Fruit fly (Drosophila melanogaster) S2 (cell line): ENCODE data around the gene Rga.

ENCODE experiments used
- CG8478 ChIP-seq: fragments of >200 bp; optimal IDR thresholded peaks from 2 replicates; lab custom pipeline; 2018
- CTCF ChIP-seq, 2 experiments: fragments of >200 bp; optimal IDR thresholded peaks; 2 replicates each; lab custom pipeline; 2018

Gene Rga

DNA sequence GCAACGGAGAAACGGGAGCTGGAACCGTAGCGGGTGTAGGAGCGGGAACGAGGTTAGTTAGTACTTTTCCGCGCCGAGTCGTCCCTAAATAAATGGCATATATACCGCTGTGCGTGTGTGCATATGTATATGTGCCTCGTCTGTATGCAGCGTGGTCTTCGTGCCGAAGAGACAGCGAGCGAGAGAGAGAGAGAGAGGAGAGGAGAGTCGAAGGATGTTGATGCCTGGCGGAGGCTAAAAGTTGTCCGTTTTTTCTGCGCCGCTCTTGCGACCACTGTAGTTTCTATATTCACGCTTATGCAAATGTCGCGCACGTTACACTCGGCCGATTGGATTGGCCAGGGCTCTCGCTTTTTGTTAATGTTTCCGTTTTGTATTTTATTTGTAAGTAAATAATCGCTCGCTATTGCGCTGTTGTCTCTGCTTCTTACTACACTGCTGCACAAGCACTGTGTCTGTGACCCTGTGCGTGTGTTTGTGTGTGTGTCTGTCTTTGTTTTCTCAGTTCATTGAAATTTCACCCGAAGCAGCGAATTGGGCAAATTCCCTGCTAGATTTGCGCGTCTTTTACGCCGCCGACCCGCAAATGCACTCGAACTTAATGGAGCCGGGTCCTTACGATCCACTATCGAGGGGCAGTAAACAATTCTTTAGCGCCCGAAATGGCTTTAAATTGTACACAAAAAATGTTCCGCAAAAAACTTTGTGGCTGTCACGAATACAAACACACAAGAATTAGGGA is at the start of gene Rga:
Rga (minus strand) TSS at position 741 of the 742 bp plus-strand sequence.
- TF ChIP-seq CG8478 (lab: Kevin White, UChicago) (no peak), CTCF (optimal IDR thresholded peaks at IDR 0.05; lab: Kevin White, UChicago) (no peak)

DNA sequence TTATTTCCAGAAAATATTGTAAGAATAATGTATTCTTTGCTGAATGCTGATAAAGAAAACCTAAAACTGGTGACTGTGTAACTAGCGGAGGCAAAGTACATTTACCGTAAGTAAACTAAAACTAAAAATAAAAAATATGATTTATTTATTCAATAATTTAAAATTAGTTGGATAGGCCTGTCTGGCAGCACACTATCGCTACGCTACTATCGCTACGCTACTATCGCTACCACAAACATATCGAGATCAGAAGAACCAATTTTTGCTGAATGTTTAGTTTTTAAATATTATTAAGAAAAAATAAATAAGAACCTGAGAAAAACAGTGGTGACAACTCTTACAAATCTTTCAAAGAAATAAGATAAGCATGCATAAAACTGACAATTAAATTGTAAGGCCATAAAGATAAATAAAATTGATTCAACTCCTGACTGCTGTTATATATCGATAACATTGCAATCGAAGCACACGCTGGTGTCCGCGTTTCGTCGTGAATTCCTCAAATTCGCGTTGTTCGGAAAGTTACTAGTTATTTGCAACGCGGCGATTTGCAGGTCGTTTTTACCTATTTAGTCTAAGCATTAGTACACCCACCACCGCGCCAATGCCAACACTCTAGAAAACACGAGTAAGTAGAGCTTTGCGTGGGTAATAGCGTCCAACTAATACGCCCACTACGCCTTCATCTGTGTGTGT is 47.4 kb upstream of the Rga start, which contains the start of gene Wdr33:
Wdr33 (plus strand) TSS at position 438 of the 696 bp plus-strand sequence.
- TF ChIP-seq CG8478 (lab: Kevin White, UChicago) (no peak), CTCF (optimal IDR thresholded peaks at IDR 0.05; lab: Kevin White, UChicago) (no peak)

- TF ChIP-seq CTCF (optimal IDR thresholded peaks at IDR 0.05; lab: Kevin White, UChicago) (no peak), CG8478 (lab: Kevin White, UChicago) (no peak)
Measured at dm6 chr3R:5659829-5660197, 46.9 kb upstream of the Rga start, which contains the start of gene CG2182. Gene CG2182, minus strand, starts transcription at chr3R:5659912.

DNA sequence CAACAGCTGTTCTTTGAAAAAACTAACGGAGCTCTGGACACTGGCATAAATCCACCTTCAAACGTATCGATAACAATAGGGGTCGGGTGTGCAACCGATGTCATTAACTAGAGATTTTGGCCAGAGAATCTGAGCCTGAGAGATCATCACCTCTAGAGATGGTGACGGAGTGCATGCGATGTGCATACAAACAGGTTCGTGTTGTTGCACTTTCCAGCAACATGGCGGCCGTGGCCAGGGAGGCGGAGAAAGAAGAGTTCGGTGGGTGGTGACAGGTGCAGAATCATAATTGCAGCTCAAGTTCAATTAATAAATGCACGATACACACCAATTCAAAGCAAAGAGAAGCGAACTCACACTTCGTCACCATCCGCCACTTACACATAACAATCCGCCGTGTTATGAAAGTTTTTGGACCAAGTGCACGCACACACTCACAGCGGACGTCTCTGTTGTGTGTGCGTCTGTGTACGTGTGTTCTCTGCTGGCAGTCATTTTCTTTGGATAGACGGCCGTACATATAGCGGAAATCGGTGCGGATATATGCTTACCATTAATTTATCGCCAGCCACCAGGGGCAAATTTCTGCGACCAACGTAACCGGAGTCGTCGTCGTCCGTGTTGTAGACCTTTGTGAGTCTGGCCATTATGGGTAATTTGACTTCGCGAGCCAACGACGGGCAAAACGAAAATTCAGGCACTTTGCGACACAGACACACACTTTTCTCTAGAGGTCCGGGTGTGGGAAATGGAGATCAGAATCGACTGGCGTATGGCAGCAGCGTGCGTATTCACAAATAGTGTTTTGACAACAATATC is 46.3 kb upstream of the Rga start:
- TF ChIP-seq CTCF (optimal IDR thresholded peaks at IDR 0.05; lab: Kevin White, UChicago) (no peak), CG8478 (lab: Kevin White, UChicago) (no peak)

- no peak for TF ChIP-seq CG8478 (lab: Kevin White, UChicago)
- no peak for TF ChIP-seq CTCF (optimal IDR thresholded peaks at IDR 0.05; lab: Kevin White, UChicago)
Measured at dm6 chr3R:5654692-5655181, 41.8 kb upstream of the Rga start, which contains the start of the genes elm and MED27. Gene elm, minus strand, starts transcription at chr3R:5654861. Gene MED27, plus strand, starts transcription at chr3R:5655139.

DNA sequence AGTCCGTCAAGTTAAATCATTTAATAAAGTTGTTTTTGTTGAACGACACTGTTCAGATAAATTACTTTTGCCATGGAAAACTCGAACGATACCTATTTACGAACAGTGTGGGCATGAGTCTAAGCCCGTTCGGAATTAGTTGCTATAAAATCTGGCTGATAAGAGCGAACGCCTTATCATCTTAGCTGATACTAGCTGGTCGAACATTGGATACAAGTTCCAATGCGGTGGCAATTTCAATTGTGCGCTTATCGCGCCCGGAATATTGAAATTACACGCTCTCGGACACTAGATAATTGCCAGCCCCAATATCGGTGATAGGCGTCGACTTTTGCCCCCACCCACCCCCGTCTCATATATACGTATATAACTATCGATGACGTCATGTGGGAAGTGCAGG is 41.0 kb upstream of the Rga start:
- TF ChIP-seq CG8478 (lab: Kevin White, UChicago) (no peak), CTCF (optimal IDR thresholded peaks at IDR 0.05; lab: Kevin White, UChicago) (no peak)

DNA sequence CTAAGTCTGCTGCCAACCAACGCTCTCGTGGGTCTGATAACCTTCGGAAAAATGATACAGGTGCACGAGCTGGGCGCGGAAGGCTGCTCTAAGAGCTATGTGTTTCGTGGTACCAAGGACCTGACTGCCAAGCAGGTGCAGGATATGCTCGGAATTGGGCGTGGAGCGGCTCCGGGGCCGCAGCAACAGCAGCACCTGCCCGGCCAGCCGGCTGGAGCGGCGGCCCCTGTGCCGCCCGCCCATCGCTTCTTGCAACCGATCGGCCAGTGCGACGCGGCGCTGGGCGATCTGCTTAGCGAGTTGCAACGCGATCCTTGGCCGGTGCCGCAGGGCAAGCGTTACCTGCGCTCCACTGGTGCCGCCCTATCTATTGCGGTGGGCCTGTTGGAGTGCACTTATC is 37.0 kb upstream of the Rga start:
- TF ChIP-seq CTCF (optimal IDR thresholded peaks at IDR 0.05; lab: Kevin White, UChicago) (no peak), CG8478 (lab: Kevin White, UChicago) (no peak)

- no peak for TF ChIP-seq CG8478 (lab: Kevin White, UChicago)
- no peak for TF ChIP-seq CTCF (optimal IDR thresholded peaks at IDR 0.05; lab: Kevin White, UChicago)
Measured at dm6 chr3R:5648569-5649476, 35.9 kb upstream of the Rga start, which contains the start of the genes MTA1-like and Sec23. Gene MTA1-like, minus strand, starts transcription at chr3R:5648738. Gene Sec23, plus strand, starts transcription at chr3R:5649065.

- TF ChIP-seq CG8478 (lab: Kevin White, UChicago) (no peak), CTCF (optimal IDR thresholded peaks at IDR 0.05; lab: Kevin White, UChicago) (no peak)
Measured at dm6 chr3R:5647705-5648568, 35.0 kb upstream of the Rga start.

- no peak for TF ChIP-seq CTCF (optimal IDR thresholded peaks at IDR 0.05; lab: Kevin White, UChicago)
Measured at dm6 chr3R:5643421-5643820, 30.5 kb upstream of the Rga start.

dm6 chr3R:5636519-5637430 is 23.9 kb upstream of the Rga start, which contains the start of the genes CG31548 and CG12170:
Gene CG31548, minus strand, starts transcription at chr3R:5636852.
Gene CG12170, plus strand, starts transcription at chr3R:5637234.
- TF ChIP-seq CG8478 (lab: Kevin White, UChicago) (no peak), CTCF (optimal IDR thresholded peaks at IDR 0.05; lab: Kevin White, UChicago) (no peak)
